Worm (Caenorhabditis elegans) whole organism, late embryonic: ENCODE results near the gene faah-4.

Source experiments
- K02D7.2 ChIP-seq: sonication (generic microtip); optimal IDR thresholded peaks from 2 replicates; lab custom pipeline; 2017; ENCODE audit warnings: mild to moderate bottlenecking, missing genetic modification characterization, missing compliant biosample characterization
- ceh-19 ChIP-seq: fragments of 200-800 bp; sonication (Bioruptor generic); optimal IDR thresholded peaks from 2 replicates; lab custom pipeline; 2018; ENCODE audit warnings: mild to moderate bottlenecking, missing genetic modification characterization, missing compliant biosample characterization
- dmd-4 ChIP-seq: sonication (generic microtip); optimal IDR thresholded peaks from 2 replicates; lab custom pipeline; 2016; ENCODE audit warnings: borderline replicate concordance, missing genetic modification characterization, missing compliant biosample characterization
- elt-4 ChIP-seq: sonication (generic microtip); optimal IDR thresholded peaks from 2 replicates; lab custom pipeline; 2016; ENCODE audit warnings: missing genetic modification characterization, missing compliant biosample characterization
- fax-1 ChIP-seq: sonication (generic microtip); optimal IDR thresholded peaks from 2 replicates; lab custom pipeline; 2016; ENCODE audit warnings: missing genotype, missing genetic modification characterization, missing compliant biosample characterization
- hlh-30 ChIP-seq: sonication (generic microtip); optimal IDR thresholded peaks from 2 replicates; lab custom pipeline; 2017; ENCODE audit warnings: antibody characterized with exemption, missing genetic modification characterization, missing compliant biosample characterization; ENCODE audit not compliant: insufficient read depth
- lin-11 ChIP-seq: fragments of 200-800 bp; sonication (Bioruptor generic); optimal IDR thresholded peaks from 2 replicates; lab custom pipeline; 2018; ENCODE audit warnings: mild to moderate bottlenecking, missing genetic modification characterization, missing compliant biosample characterization
- nhr-11 ChIP-seq: fragments of 150-350 bp; optimal IDR thresholded peaks from 2 replicates; lab custom pipeline; 2014; ENCODE audit warnings: missing biosample characterization, missing genetic modification characterization
- pha-4 ChIP-seq: fragments of 150-350 bp; optimal IDR thresholded peaks from 2 replicates; lab custom pipeline; 2018; ENCODE audit warnings: missing biosample characterization, missing genetic modification reagents, missing genetic modification characterization
- syd-9 ChIP-seq: sonication (generic microtip); optimal IDR thresholded peaks from 2 replicates; lab custom pipeline; 2016; ENCODE audit warnings: mild to moderate bottlenecking, missing genetic modification characterization, moderate library complexity, missing compliant biosample characterization
- ztf-16 ChIP-seq: sonication (generic microtip); optimal IDR thresholded peaks from 2 replicates; lab custom pipeline; 2017; ENCODE audit warnings: missing genetic modification characterization, missing compliant biosample characterization

ce11 chrIII:11915666-11916065 lies 6.0 kb upstream of the faah-4 start, which contains the start of the genes ndab-1 and npp-16:
- no peak for TF ChIP-seq elt-4 (tag; lab: Kevin White, UChicago)
- no peak for TF ChIP-seq dmd-4
- no peak for TF ChIP-seq syd-9
- no peak for TF ChIP-seq ztf-16 (tag; lab: Kevin White, UChicago)
- TF ChIP-seq pha-4 (tag; lab: Kevin White, UChicago) = no peak
- TF ChIP-seq lin-11 (tag; lab: Kevin White, UChicago) = no peak
- no peak for TF ChIP-seq hlh-30
- TF ChIP-seq fax-1 (tag; lab: Kevin White, UChicago) = no peak
- TF ChIP-seq ceh-19 = no peak
- TF ChIP-seq nhr-11 = no peak
- TF ChIP-seq K02D7.2 (tag; lab: Kevin White, UChicago) = peak; percentile 14
